Fruit fly (Drosophila melanogaster): Measurements from ENCODE around the gene CG42366.

Gene CG42366

dm6 chr2L:9924765-9925164 is at the start of gene CG42366, which contains the start of gene TbCMF46:
Gene CG42366 (plus strand): TSS chr2L:9925161.
Gene TbCMF46 (minus strand): TSS chr2L:9924865.
- TF ChIP-seq usp (GFP tag; optimal IDR thresholded peaks at IDR 0.05) (no peak), brk (GFP tag; optimal IDR thresholded peaks at IDR 0.05) (no peak), dl (GFP tag; optimal IDR thresholded peaks at IDR 0.05; ENCODE audit: insufficient read depth in 1 of 2, partially characterized antibody in 2 of 2) (no peak), CG32264 (GFP tag; optimal IDR thresholded peaks at IDR 0.05) (no peak), Hr83 (GFP tag; optimal IDR thresholded peaks at IDR 0.05; ENCODE audit: poor library complexity, severe bottlenecking) (no peak), dsf (GFP tag; optimal IDR thresholded peaks at IDR 0.05; ENCODE audit: borderline replicate concordance) (no peak), GATAd (GFP tag; optimal IDR thresholded peaks at IDR 0.05) (no peak), h (GFP tag; optimal IDR thresholded peaks at IDR 0.05) (no peak), dmrt93B (GFP tag; optimal IDR thresholded peaks at IDR 0.05) (no peak)

dm6 chr2L:9882393-9882971 is 42.5 kb upstream of the CG42366 start:
- no peak for TF ChIP-seq Sp1 (GFP tag; optimal IDR thresholded peaks at IDR 0.05)
- TF ChIP-seq woc (GFP tag; optimal IDR thresholded peaks at IDR 0.05), result no peak
- no peak for TF ChIP-seq N (GFP tag; optimal IDR thresholded peaks at IDR 0.05)
- no peak for TF ChIP-seq CG9705 (GFP tag; optimal IDR thresholded peaks at IDR 0.05)
- TF ChIP-seq CrebA (GFP tag; optimal IDR thresholded peaks at IDR 0.05; ENCODE audit: borderline replicate concordance), result no peak
- TF ChIP-seq OdsH (GFP tag; optimal IDR thresholded peaks at IDR 0.05), result no peak
- TF ChIP-seq sv (GFP tag; optimal IDR thresholded peaks at IDR 0.05), result no peak
- no peak for TF ChIP-seq sage (GFP tag; optimal IDR thresholded peaks at IDR 0.05)
- no peak for TF ChIP-seq dmrt93B (GFP tag; optimal IDR thresholded peaks at IDR 0.05)

- TF ChIP-seq Mio (GFP tag; optimal IDR thresholded peaks at IDR 0.05) (no peak), usp (GFP tag; optimal IDR thresholded peaks at IDR 0.05) (no peak), HLH106 (tag; optimal IDR thresholded peaks at IDR 0.05) (no peak), OdsH (GFP tag; optimal IDR thresholded peaks at IDR 0.05) (no peak)
These were observed 38.9 kb upstream of the CG42366 start, which contains the start of gene nAChRalpha6 for dm6 chr2L:9886086-9886485. Gene nAChRalpha6 (minus strand): TSS chr2L:9886250.

- TF ChIP-seq usp (GFP tag; optimal IDR thresholded peaks at IDR 0.05) (no peak), tai (GFP tag; optimal IDR thresholded peaks at IDR 0.05) (no peak), Vsx2 (GFP tag; optimal IDR thresholded peaks at IDR 0.05; ENCODE audit: partially characterized antibody) (peak; percentile 99), Mio (GFP tag; optimal IDR thresholded peaks at IDR 0.05) (no peak), Myc (optimal IDR thresholded peaks at IDR 0.05) (peak; percentile 83)
These were observed 37.1 kb upstream of the CG42366 start, which contains the start of gene Fkbp59 for dm6 chr2L:9887856-9888269. Gene Fkbp59 (plus strand): TSS chr2L:9888005.

dm6 chr2L:9890576-9890975 is 34.4 kb upstream of the CG42366 start, which contains the start of the genes CG34183 and CG4537:
Gene CG34183 (minus strand): TSS chr2L:9890772.
Gene CG4537 (plus strand): TSS chr2L:9890885.
- TF ChIP-seq HLH106 (tag; optimal IDR thresholded peaks at IDR 0.05), result no peak
- peak; percentile 1 for TF ChIP-seq h (GFP tag; optimal IDR thresholded peaks at IDR 0.05)
- TF ChIP-seq CG32264 (GFP tag; optimal IDR thresholded peaks at IDR 0.05), result peak; percentile 3
- TF ChIP-seq Jra (GFP tag; optimal IDR thresholded peaks at IDR 0.05), result no peak
- TF ChIP-seq rgr (GFP tag; optimal IDR thresholded peaks at IDR 0.05), result peak; percentile 33

- peak; percentile 5 for TF ChIP-seq Myc (optimal IDR thresholded peaks at IDR 0.05)
- peak; percentile 0 for TF ChIP-seq rgr (GFP tag; optimal IDR thresholded peaks at IDR 0.05)
- no peak for TF ChIP-seq brk (GFP tag; optimal IDR thresholded peaks at IDR 0.05)
These were observed 31.8 kb upstream of the CG42366 start, which contains the start of gene mtDNA-helicase for dm6 chr2L:9893183-9893582. Gene mtDNA-helicase (minus strand): TSS chr2L:9893446.

- TF ChIP-seq rgr (GFP tag; optimal IDR thresholded peaks at IDR 0.05) (peak; percentile 49), brk (GFP tag; optimal IDR thresholded peaks at IDR 0.05) (no peak)
These were observed 30.8 kb upstream of the CG42366 start for dm6 chr2L:9894193-9894592.
